Fruit fly (Drosophila melanogaster) whole organism, prepupa: ENCODE data around the gene CG34436.

Source experiments
- CG10631 ChIP-seq: fragments of 200-800 bp; sonication (Bioruptor generic); optimal IDR thresholded peaks from 2 replicates; lab custom pipeline; 2016; ENCODE audit warnings: missing biosample characterization, missing genetic modification characterization
- CG10669 ChIP-seq: fragments of 200-800 bp; sonication (Bioruptor generic); optimal IDR thresholded peaks from 3 replicates; lab custom pipeline; 2018; ENCODE audit warnings: missing biosample characterization, mild to moderate bottlenecking, missing genetic modification characterization, moderate library complexity
- CG11294 ChIP-seq: fragments of 200-800 bp; sonication (Bioruptor generic); IDR thresholded peaks from 2 replicates; pipeline ENCODE4 v1.3.6; 2022; ENCODE audit warnings: missing biosample characterization, missing genetic modification characterization
- CG11902 ChIP-seq: fragments of 200-800 bp; sonication (Bioruptor generic); optimal IDR thresholded peaks from 3 replicates; lab custom pipeline; 2016; ENCODE audit warnings: missing biosample characterization, missing genetic modification characterization
- CG1621 ChIP-seq: fragments of 200-800 bp; sonication (Bioruptor generic); optimal IDR thresholded peaks from 3 replicates; lab custom pipeline; 2018; ENCODE audit warnings: missing biosample characterization, mild to moderate bottlenecking, missing genetic modification characterization
- CG16779 ChIP-seq: fragments of 200-800 bp; sonication (Bioruptor generic); optimal IDR thresholded peaks from 3 replicates; lab custom pipeline; 2017; ENCODE audit warnings: missing biosample characterization, mild to moderate bottlenecking, missing genetic modification characterization
- CG3032 ChIP-seq: fragments of 200-800 bp; optimal IDR thresholded peaks from 2 replicates; lab custom pipeline; 2019; ENCODE audit warnings: missing biosample characterization, mild to moderate bottlenecking, missing genetic modification characterization, moderate library complexity
- CG31627 ChIP-seq: fragments of 200-800 bp; sonication (Bioruptor generic); optimal IDR thresholded peaks from 3 replicates; lab custom pipeline; 2016; ENCODE audit warnings: missing biosample characterization, missing genetic modification characterization
- CG34406 ChIP-seq: fragments of 200-800 bp; sonication (Bioruptor generic); optimal IDR thresholded peaks from 3 replicates; lab custom pipeline; 2016; ENCODE audit warnings: missing biosample characterization, missing genetic modification characterization
- CG3919 ChIP-seq: fragments of 200-800 bp; sonication (Bioruptor generic); optimal IDR thresholded peaks from 3 replicates; lab custom pipeline; 2016; ENCODE audit warnings: missing biosample characterization, missing genetic modification characterization
- CG4318 ChIP-seq: fragments of 200-800 bp; sonication (Bioruptor generic); optimal IDR thresholded peaks from 3 replicates; lab custom pipeline; 2017; ENCODE audit warnings: missing biosample characterization, mild to moderate bottlenecking, missing genetic modification characterization
- CG6163 ChIP-seq: fragments of 200-800 bp; sonication (Bioruptor generic); IDR thresholded peaks from 3 replicates; pipeline ENCODE4 v1.3.6; 2022; ENCODE audit warnings: missing biosample characterization, missing genetic modification characterization
- CG6276 ChIP-seq: fragments of 200-800 bp; sonication (Bioruptor generic); optimal IDR thresholded peaks from 2 replicates; lab custom pipeline; 2017; ENCODE audit warnings: missing biosample characterization, mild to moderate bottlenecking, missing genetic modification characterization
- CG6792 ChIP-seq: fragments of 200-800 bp; sonication (Bioruptor generic); optimal IDR thresholded peaks from 3 replicates; lab custom pipeline; 2016; ENCODE audit warnings: missing biosample characterization, missing genetic modification characterization
- CG6808 ChIP-seq: fragments of 200-800 bp; sonication (Bioruptor generic); optimal IDR thresholded peaks from 3 replicates; lab custom pipeline; 2017; ENCODE audit warnings: missing biosample characterization, missing genetic modification characterization, mild to moderate bottlenecking, moderate library complexity, missing genetic modification reagents
- CG6854 ChIP-seq: fragments of 200-800 bp; sonication (Bioruptor generic); optimal IDR thresholded peaks from 2 replicates; lab custom pipeline; 2017; ENCODE audit warnings: missing biosample characterization, mild to moderate bottlenecking, missing genetic modification characterization
- CG7368 ChIP-seq: fragments of 200-800 bp; sonication (Bioruptor generic); optimal IDR thresholded peaks from 3 replicates; lab custom pipeline; 2016; ENCODE audit warnings: missing biosample characterization, missing genetic modification characterization
- CG8119 ChIP-seq: fragments of 200-800 bp; sonication (Bioruptor generic); IDR thresholded peaks from 3 replicates; pipeline ENCODE4 v1.3.6; 2022; ENCODE audit warnings: missing biosample characterization, missing genetic modification characterization
- CG8319 ChIP-seq: fragments of 200-800 bp; sonication (Bioruptor generic); optimal IDR thresholded peaks from 3 replicates; lab custom pipeline; 2016; ENCODE audit warnings: missing biosample characterization, missing genetic modification characterization
- CG9139 ChIP-seq: fragments of 200-800 bp; sonication (Bioruptor generic); optimal IDR thresholded peaks from 3 replicates; lab custom pipeline; 2017; ENCODE audit warnings: missing biosample characterization, mild to moderate bottlenecking, missing genetic modification characterization
- Eip75B ChIP-seq: fragments of 200-800 bp; sonication (Bioruptor generic); optimal IDR thresholded peaks from 3 replicates; lab custom pipeline; 2016; ENCODE audit warnings: missing biosample characterization, missing genetic modification characterization
- Eip78C ChIP-seq: fragments of 200-800 bp; sonication (Bioruptor generic); peaks from one replicate; lab custom pipeline; 2016; ENCODE audit warnings: missing biosample characterization, missing genetic modification characterization
- Eip93F ChIP-seq: fragments of 200-800 bp; sonication (Bioruptor generic); optimal IDR thresholded peaks from 2 replicates; lab custom pipeline; 2016; ENCODE audit warnings: missing biosample characterization, mild to moderate bottlenecking, missing genetic modification characterization
- Ets21C ChIP-seq: fragments of 200-800 bp; sonication (Bioruptor generic); optimal IDR thresholded peaks from 3 replicates; lab custom pipeline; 2016; ENCODE audit warnings: missing biosample characterization, missing genetic modification characterization
- Gug ChIP-seq: fragments of 200-800 bp; sonication (Bioruptor generic); IDR thresholded peaks from 2 replicates; pipeline ENCODE4 v1.3.6; 2022; ENCODE audit warnings: missing biosample characterization, missing genetic modification characterization
- Hr38 ChIP-seq: sonication (Bioruptor generic); optimal IDR thresholded peaks from 2 replicates; lab custom pipeline; 2016; ENCODE audit warnings: missing biosample characterization, missing genetic modification characterization
- Hr39 ChIP-seq: fragments of 200-800 bp; sonication (Bioruptor generic); optimal IDR thresholded peaks from 2 replicates; lab custom pipeline; 2016; ENCODE audit warnings: missing biosample characterization, missing genetic modification characterization
- Lpt ChIP-seq: fragments of 200-800 bp; sonication (Bioruptor generic); optimal IDR thresholded peaks from 3 replicates; lab custom pipeline; 2016; ENCODE audit warnings: missing biosample characterization, missing genetic modification characterization
- Met ChIP-seq: fragments of 200-800 bp; sonication (Bioruptor generic); optimal IDR thresholded peaks from 3 replicates; lab custom pipeline; 2016; ENCODE audit warnings: missing biosample characterization, missing genetic modification characterization
- OdsH ChIP-seq: fragments of 200-800 bp; sonication (Bioruptor generic); optimal IDR thresholded peaks from 3 replicates; lab custom pipeline; 2016; ENCODE audit warnings: missing biosample characterization, missing genetic modification characterization
- dsx ChIP-seq: fragments of 200-800 bp; optimal IDR thresholded peaks from 3 replicates; lab custom pipeline; 2019; ENCODE audit warnings: missing biosample characterization, mild to moderate bottlenecking, missing genetic modification characterization, moderate library complexity; ENCODE audit not compliant: poor library complexity, severe bottlenecking
- eg ChIP-seq: fragments of 200-800 bp; sonication (Bioruptor generic); IDR thresholded peaks from 3 replicates; pipeline ENCODE4 v1.3.6; 2022; ENCODE audit warnings: missing biosample characterization, missing genetic modification characterization
- esn ChIP-seq: fragments of 200-800 bp; sonication (Bioruptor generic); optimal IDR thresholded peaks from 2 replicates; lab custom pipeline; 2016; ENCODE audit warnings: missing biosample characterization, mild to moderate bottlenecking, missing genetic modification characterization, moderate library complexity
- fd59A ChIP-seq: fragments of 200-800 bp; sonication (Bioruptor generic); optimal IDR thresholded peaks from 2 replicates; lab custom pipeline; 2017; ENCODE audit warnings: missing biosample characterization, mild to moderate bottlenecking, missing genetic modification characterization, missing genetic modification reagents
- fkh ChIP-seq: fragments of 200-800 bp; sonication (Bioruptor generic); optimal IDR thresholded peaks from 3 replicates; lab custom pipeline; 2017; ENCODE audit warnings: missing biosample characterization, mild to moderate bottlenecking, missing genetic modification characterization, moderate library complexity
- lz ChIP-seq: fragments of 200-800 bp; sonication (Bioruptor generic); optimal IDR thresholded peaks from 3 replicates; lab custom pipeline; 2016; ENCODE audit warnings: missing biosample characterization, missing genetic modification characterization
- net ChIP-seq: fragments of 200-800 bp; sonication (Bioruptor generic); optimal IDR thresholded peaks from 3 replicates; lab custom pipeline; 2016; ENCODE audit warnings: missing biosample characterization, missing genetic modification characterization
- pdm3 ChIP-seq: fragments of 200-800 bp; sonication (Bioruptor generic); optimal IDR thresholded peaks from 3 replicates; lab custom pipeline; 2016; ENCODE audit warnings: missing biosample characterization, missing genetic modification characterization
- spab ChIP-seq: fragments of 200-800 bp; sonication (Bioruptor generic); optimal IDR thresholded peaks from 2 replicates; lab custom pipeline; 2017; ENCODE audit warnings: missing biosample characterization, mild to moderate bottlenecking, missing genetic modification characterization, missing genetic modification reagents
- ss ChIP-seq, 2 experiments: fragments of 200-800 bp; sonication (Bioruptor generic); optimal IDR thresholded peaks; 2 replicates in 1 of 2; 3 replicates in 1 of 2; lab custom pipeline; 2017 to 2018; ENCODE audit warnings: mild to moderate bottlenecking in 2 of 2, missing biosample characterization in 2 of 2, missing genetic modification characterization in 2 of 2, moderate library complexity in 1 of 2
- svp ChIP-seq: fragments of 200-800 bp; sonication (Bioruptor generic); peaks from one replicate; lab custom pipeline; 2016; ENCODE audit warnings: missing biosample characterization, missing genetic modification characterization
- topi ChIP-seq: fragments of 200-800 bp; sonication (Bioruptor generic); optimal IDR thresholded peaks from 3 replicates; lab custom pipeline; 2016; ENCODE audit warnings: missing biosample characterization, missing genetic modification characterization

CG34436 gene

dm6 chr3R:28323718-28324350, 41.5 kb downstream of the CG34436 start:
- TF ChIP-seq ss (GFP tag; optimal IDR thresholded peaks at IDR 0.05; lab: Kevin White, UChicago) (no peak), CG31627 (GFP tag; lab: Kevin White, UChicago) (no peak), CG11294 (GFP tag; lab: Robert Waterston, UW) (no peak), Ets21C (GFP tag; lab: Kevin White, UChicago) (no peak), Eip75B (GFP tag; lab: Kevin White, UChicago) (no peak), Eip93F (GFP tag; lab: Kevin White, UChicago) (no peak), topi (GFP tag; lab: Kevin White, UChicago) (no peak), fd59A (GFP tag; lab: Kevin White, UChicago) (no peak), eg (GFP tag; lab: Robert Waterston, UW) (no peak), CG7368 (GFP tag; lab: Kevin White, UChicago) (no peak), CG6163 (no peak), Lpt (no peak), Hr38 (GFP tag; lab: Kevin White, UChicago) (no peak), CG6808 (GFP tag; lab: Kevin White, UChicago) (no peak), CG10631 (GFP tag; lab: Kevin White, UChicago) (no peak), esn (GFP tag; lab: Kevin White, UChicago) (no peak), CG9139 (GFP tag; lab: Kevin White, UChicago) (no peak), CG10669 (GFP tag; lab: Kevin White, UChicago) (no peak), Eip78C (GFP tag; lab: Kevin White, UChicago) (no peak)

- TF ChIP-seq svp (GFP tag; lab: Kevin White, UChicago) (peak; percentile 35), CG10669 (GFP tag; lab: Kevin White, UChicago) (no peak), Eip78C (GFP tag; lab: Kevin White, UChicago) (peak; percentile 20), topi (GFP tag; lab: Kevin White, UChicago) (no peak), CG3032 (tag; lab: Kevin White, UChicago) (no peak)
These were observed 42.5 kb downstream of the CG34436 start for dm6 chr3R:28324834-28325233.

- TF ChIP-seq CG34406 (no peak), lz (GFP tag; lab: Kevin White, UChicago) (no peak), Hr38 (GFP tag; lab: Kevin White, UChicago) (no peak), ss (GFP tag; optimal IDR thresholded peaks at IDR 0.05; lab: Kevin White, UChicago) (no peak), spab (GFP tag; lab: Kevin White, UChicago) (no peak), dsx (GFP tag; lab: Kevin White, UChicago) (no peak), CG6792 (GFP tag; lab: Kevin White, UChicago) (no peak), CG1621 (no peak), CG6854 (GFP tag; lab: Kevin White, UChicago) (no peak), CG4318 (no peak), CG8319 (no peak), CG3919 (GFP tag; lab: Kevin White, UChicago) (peak; percentile 64), CG16779 (no peak), Eip78C (GFP tag; lab: Kevin White, UChicago) (peak; percentile 22), CG11902 (no peak), CG10631 (GFP tag; lab: Kevin White, UChicago) (no peak)
These were observed 43.0 kb downstream of the CG34436 start for dm6 chr3R:28325415-28325814.

DNA sequence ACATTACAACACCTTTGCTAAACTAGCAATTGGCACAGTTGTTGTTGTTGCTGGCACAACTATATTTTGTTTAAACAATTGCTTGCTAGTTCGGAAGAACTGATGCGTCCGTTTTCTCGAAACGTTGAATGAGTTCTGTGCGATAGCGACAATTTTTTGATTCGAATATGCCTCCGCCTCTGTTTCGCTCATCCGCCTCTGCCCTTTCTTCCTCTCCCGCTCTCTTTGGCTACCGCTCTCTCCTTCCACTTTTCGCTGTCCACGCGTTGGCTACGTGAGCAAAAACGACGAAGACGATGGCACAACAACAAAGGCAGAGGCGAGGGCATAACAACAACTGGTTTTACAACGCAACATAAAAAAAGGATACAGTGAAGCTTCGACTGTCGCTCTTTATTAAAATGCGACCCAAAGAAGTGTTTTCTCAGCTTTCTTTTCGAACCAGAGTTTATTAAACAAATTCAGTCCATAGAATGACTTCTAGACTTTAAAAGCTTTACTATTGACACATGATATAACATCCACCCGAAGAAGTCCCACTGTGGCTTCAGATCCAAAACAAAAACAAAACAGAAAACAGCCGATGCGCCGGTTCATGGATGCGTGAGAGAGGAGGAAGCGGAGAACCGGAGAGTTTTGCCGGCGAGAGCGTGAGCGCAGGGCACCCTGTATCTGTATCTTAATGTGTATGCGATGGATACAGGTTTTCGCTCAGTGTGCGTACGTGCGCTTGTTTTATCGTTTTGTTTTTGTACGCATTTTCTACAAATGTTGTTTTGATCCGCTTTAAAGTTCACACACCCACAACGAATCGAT, 44.0 kb downstream of the CG34436 start:
- TF ChIP-seq esn (GFP tag; lab: Kevin White, UChicago) (peak; percentile 100), eg (GFP tag; lab: Robert Waterston, UW) (no peak), CG3032 (tag; lab: Kevin White, UChicago) (peak; percentile 100), CG8119 (GFP tag; lab: Robert Waterston, UW) (no peak), Met (GFP tag; lab: Kevin White, UChicago) (peak; percentile 100), Hr39 (GFP tag; lab: Kevin White, UChicago) (peak; percentile 100), ss (GFP tag; optimal IDR thresholded peaks at IDR 0.05; lab: Kevin White, UChicago) (peak; percentile 100), Gug (GFP tag; lab: Robert Waterston, UW) (no peak), OdsH (GFP tag; lab: Kevin White, UChicago) (peak; percentile 100), CG6854 (GFP tag; lab: Kevin White, UChicago) (peak; percentile 99), net (GFP tag; lab: Kevin White, UChicago) (peak; percentile 100), CG1621 (peak; percentile 100), pdm3 (GFP tag; lab: Kevin White, UChicago) (peak; percentile 100), CG31627 (GFP tag; lab: Kevin White, UChicago) (peak; percentile 100), Hr38 (GFP tag; lab: Kevin White, UChicago) (peak; percentile 99), CG6276 (peak; percentile 100), CG6808 (GFP tag; lab: Kevin White, UChicago) (peak; percentile 99), CG3919 (GFP tag; lab: Kevin White, UChicago) (peak; percentile 100), fkh (peak; percentile 96), CG4318 (peak; percentile 100), CG16779 (peak; percentile 100)
